Fruit fly (Drosophila melanogaster) whole organism, embryonic: ENCODE measurements around the gene CG2059.

Experiments
- ATbp ChIP-seq: fragments of 200-800 bp; sonication (Bioruptor generic); optimal IDR thresholded peaks from 2 replicates; lab custom pipeline; 2017; ENCODE audit warnings: missing biosample characterization, mild to moderate bottlenecking, missing genetic modification characterization, missing genetic modification reagents
- Aef1 ChIP-seq: fragments of 200-800 bp; sonication (Bioruptor generic); IDR thresholded peaks from 3 replicates; pipeline ENCODE4 v1.3.6; 2022; ENCODE audit warnings: missing biosample characterization, missing genetic modification characterization
- B-H2 ChIP-seq: fragments of 200-800 bp; sonication (Bioruptor generic); optimal IDR thresholded peaks from 2 replicates; lab custom pipeline; 2018; ENCODE audit warnings: missing biosample characterization, mild to moderate bottlenecking, missing genetic modification characterization
- CG10543 ChIP-seq: fragments of 200-800 bp; sonication (Bioruptor generic); optimal IDR thresholded peaks from 3 replicates; lab custom pipeline; 2017; ENCODE audit warnings: missing biosample characterization, mild to moderate bottlenecking, missing genetic modification characterization, moderate library complexity
- CG10654 ChIP-seq: fragments of 200-800 bp; sonication (Bioruptor generic); optimal IDR thresholded peaks from 2 replicates; lab custom pipeline; 2016; ENCODE audit warnings: missing biosample characterization, missing genetic modification characterization
- CG10979 ChIP-seq: fragments of 200-800 bp; sonication (Bioruptor generic); optimal IDR thresholded peaks from 2 replicates; lab custom pipeline; 2018; ENCODE audit warnings: missing biosample characterization, mild to moderate bottlenecking, missing genetic modification characterization, moderate library complexity
- CG11504 ChIP-seq: fragments of 200-800 bp; sonication (Bioruptor generic); optimal IDR thresholded peaks from 3 replicates; lab custom pipeline; 2019; ENCODE audit warnings: missing biosample characterization, mild to moderate bottlenecking, missing genetic modification characterization, moderate library complexity
- CG11723 ChIP-seq: fragments of 200-800 bp; sonication (Bioruptor generic); optimal IDR thresholded peaks from 2 replicates; lab custom pipeline; 2017; ENCODE audit warnings: missing biosample characterization, mild to moderate bottlenecking, missing genetic modification characterization
- CG12104 ChIP-seq: fragments of 200-800 bp; sonication (Bioruptor generic); optimal IDR thresholded peaks from 3 replicates; lab custom pipeline; 2016; ENCODE audit warnings: missing biosample characterization, missing genetic modification characterization
- CG12219 ChIP-seq: fragments of 200-800 bp; sonication (Bioruptor generic); optimal IDR thresholded peaks from 3 replicates; lab custom pipeline; 2018; ENCODE audit warnings: missing biosample characterization, mild to moderate bottlenecking, missing genetic modification characterization
- CG12391 ChIP-seq: fragments of 200-800 bp; sonication (Bioruptor generic); optimal IDR thresholded peaks from 3 replicates; lab custom pipeline; 2018; ENCODE audit warnings: missing biosample characterization, mild to moderate bottlenecking, missing genetic modification characterization, moderate library complexity
- CG12659 ChIP-seq: fragments of 200-800 bp; sonication (Bioruptor generic); optimal IDR thresholded peaks from 3 replicates; lab custom pipeline; 2017; ENCODE audit warnings: mild to moderate bottlenecking, missing biosample characterization, missing genetic modification reagents, missing genetic modification characterization
- CG13775 ChIP-seq: fragments of 200-800 bp; sonication (Bioruptor generic); optimal IDR thresholded peaks from 3 replicates; lab custom pipeline; 2017; ENCODE audit warnings: missing biosample characterization, mild to moderate bottlenecking, missing genetic modification characterization
- CG14710 ChIP-seq: fragments of 200-800 bp; sonication (Bioruptor generic); optimal IDR thresholded peaks from 3 replicates; lab custom pipeline; 2019; ENCODE audit warnings: missing biosample characterization, mild to moderate bottlenecking, missing genetic modification characterization, moderate library complexity
- CG15073 ChIP-seq: fragments of 200-800 bp; sonication (Bioruptor generic); optimal IDR thresholded peaks from 2 replicates; lab custom pipeline; 2016; ENCODE audit warnings: missing biosample characterization, missing genetic modification characterization
- CG15601 ChIP-seq: fragments of 200-800 bp; sonication (Bioruptor generic); optimal IDR thresholded peaks from 3 replicates; lab custom pipeline; 2019; ENCODE audit warnings: missing biosample characterization, mild to moderate bottlenecking, missing genetic modification characterization, moderate library complexity
- CG1647 ChIP-seq: fragments of 200-800 bp; sonication (Bioruptor generic); optimal IDR thresholded peaks from 3 replicates; lab custom pipeline; 2016; ENCODE audit warnings: missing biosample characterization, missing genetic modification characterization
- CG17328 ChIP-seq: fragments of 200-800 bp; sonication (Bioruptor generic); IDR thresholded peaks from 2 replicates; pipeline ENCODE4 v1.3.6; 2022; ENCODE audit warnings: missing biosample characterization, missing genetic modification characterization
- CG17359 ChIP-seq: fragments of 200-800 bp; sonication (Bioruptor generic); optimal IDR thresholded peaks from 3 replicates; lab custom pipeline; 2018; ENCODE audit warnings: missing biosample characterization, mild to moderate bottlenecking, missing genetic modification characterization, moderate library complexity
- CG3838 ChIP-seq: fragments of 200-800 bp; sonication (Bioruptor generic); optimal IDR thresholded peaks from 3 replicates; lab custom pipeline; 2016; ENCODE audit warnings: missing biosample characterization, missing genetic modification characterization
- CG3847 ChIP-seq: fragments of 200-800 bp; sonication (Bioruptor generic); IDR thresholded peaks from 2 replicates; pipeline ENCODE4 v1.3.6; 2022; ENCODE audit warnings: missing biosample characterization, missing genetic modification characterization
- CG3995 ChIP-seq: fragments of 200-800 bp; sonication (Bioruptor generic); optimal IDR thresholded peaks from 3 replicates; lab custom pipeline; 2016; ENCODE audit warnings: missing biosample characterization, missing genetic modification characterization
- CG42726 ChIP-seq: fragments of 200-800 bp; sonication (Bioruptor generic); IDR thresholded peaks from 2 replicates; pipeline ENCODE4 v1.3.6; 2022; ENCODE audit warnings: missing biosample characterization, missing genetic modification characterization; ENCODE audit not compliant: partially characterized antibody
- CG5953 ChIP-seq: fragments of 200-800 bp; sonication (Bioruptor generic); IDR thresholded peaks from 2 replicates; pipeline ENCODE4 v1.3.6; 2022; ENCODE audit warnings: missing biosample characterization, missing genetic modification characterization
- CG6654 ChIP-seq: fragments of 200-800 bp; sonication (Bioruptor generic); optimal IDR thresholded peaks from 2 replicates; lab custom pipeline; 2017; ENCODE audit warnings: missing biosample characterization, mild to moderate bottlenecking, missing genetic modification characterization
- CG7745 ChIP-seq: fragments of 200-800 bp; sonication (Bioruptor generic); optimal IDR thresholded peaks from 2 replicates; lab custom pipeline; 2018; ENCODE audit warnings: missing biosample characterization, mild to moderate bottlenecking, missing genetic modification characterization, moderate library complexity
- CG8089 ChIP-seq: fragments of 200-800 bp; sonication (Bioruptor generic); optimal IDR thresholded peaks from 3 replicates; lab custom pipeline; 2016; ENCODE audit warnings: missing biosample characterization, missing genetic modification characterization
- Doc2 ChIP-seq: fragments of 200-800 bp; sonication (Bioruptor generic); IDR thresholded peaks from 2 replicates; pipeline ENCODE4 v1.3.6; 2022; ENCODE audit warnings: missing biosample characterization, missing genetic modification characterization
- Dp ChIP-seq: fragments of 200-800 bp; sonication (Bioruptor generic); optimal IDR thresholded peaks from 2 replicates; lab custom pipeline; 2018; ENCODE audit warnings: missing biosample characterization, mild to moderate bottlenecking, missing genetic modification characterization, moderate library complexity
- HLH4C ChIP-seq: fragments of 200-800 bp; sonication (Bioruptor generic); IDR thresholded peaks from 3 replicates; pipeline ENCODE4 v1.3.6; 2022; ENCODE audit warnings: missing biosample characterization, missing genetic modification characterization; ENCODE audit not compliant: partially characterized antibody
- HLH54F ChIP-seq: fragments of 200-800 bp; sonication (Bioruptor generic); optimal IDR thresholded peaks from 3 replicates; lab custom pipeline; 2016; ENCODE audit warnings: missing biosample characterization, missing genetic modification characterization
- Hr3 ChIP-seq: fragments of 200-800 bp; sonication (Bioruptor generic); optimal IDR thresholded peaks from 3 replicates; lab custom pipeline; 2016; ENCODE audit warnings: missing biosample characterization, missing genetic modification characterization
- NC2β ChIP-seq: fragments of 200-800 bp; sonication (Bioruptor generic); optimal IDR thresholded peaks from 2 replicates; lab custom pipeline; 2016; ENCODE audit warnings: missing biosample characterization, missing genetic modification characterization
- NK7.1 ChIP-seq: fragments of 200-800 bp; sonication (Bioruptor generic); optimal IDR thresholded peaks from 3 replicates; lab custom pipeline; 2016; ENCODE audit warnings: missing biosample characterization, missing genetic modification characterization
- Six4 ChIP-seq: fragments of 200-800 bp; sonication (Bioruptor generic); optimal IDR thresholded peaks from 2 replicates; lab custom pipeline; 2016; ENCODE audit warnings: missing biosample characterization, missing genetic modification characterization
- Ssrp ChIP-seq: fragments of 200-800 bp; sonication (Bioruptor generic); optimal IDR thresholded peaks from 2 replicates; lab custom pipeline; 2018; ENCODE audit warnings: missing biosample characterization, mild to moderate bottlenecking, missing genetic modification characterization, moderate library complexity
- Stat92E ChIP-seq, 3 experiments: fragments of >200 bp in 2 of 3; fragments of 200-800 bp in 1 of 3; sonication (Bioruptor generic) in 1 of 3; optimal IDR thresholded peaks; 2 replicates each; lab custom pipeline; 2017 to 2019; ENCODE audit warnings: missing biosample characterization in 3 of 3, missing genetic modification characterization in 3 of 3, mild to moderate bottlenecking in 1 of 3, moderate library complexity in 1 of 3
- TFAM ChIP-seq: fragments of 200-800 bp; sonication (Bioruptor generic); optimal IDR thresholded peaks from 2 replicates; lab custom pipeline; 2017; ENCODE audit warnings: missing biosample characterization, missing genetic modification characterization, inconsistent platforms
- ase ChIP-seq: fragments of 200-800 bp; sonication (Bioruptor generic); IDR thresholded peaks from 3 replicates; pipeline ENCODE4 v1.3.6; 2022; ENCODE audit warnings: missing biosample characterization, missing genetic modification characterization
- btn ChIP-seq: fragments of 200-800 bp; sonication (Bioruptor generic); optimal IDR thresholded peaks from 2 replicates; lab custom pipeline; 2016; ENCODE audit warnings: missing biosample characterization, missing genetic modification characterization
- cad ChIP-seq: fragments of >200 bp; optimal IDR thresholded peaks from 2 replicates; lab custom pipeline; 2017; ENCODE audit warnings: missing biosample characterization, missing genetic modification characterization
- cas ChIP-seq: fragments of 200-800 bp; sonication (Bioruptor generic); IDR thresholded peaks from 2 replicates; pipeline ENCODE4 v1.3.6; 2022; ENCODE audit warnings: missing biosample characterization, missing genetic modification characterization
- dati ChIP-seq: fragments of 200-800 bp; sonication (Bioruptor generic); IDR thresholded peaks from 2 replicates; pipeline ENCODE4 v1.3.6; 2022; ENCODE audit warnings: missing biosample characterization, missing genetic modification characterization
- ems ChIP-seq: fragments of 200-800 bp; sonication (Bioruptor generic); optimal IDR thresholded peaks from 3 replicates; lab custom pipeline; 2016; ENCODE audit warnings: missing biosample characterization, missing genetic modification characterization
- gce ChIP-seq: fragments of 200-800 bp; sonication (Bioruptor generic); IDR thresholded peaks from 3 replicates; pipeline ENCODE4 v1.3.6; 2022; ENCODE audit warnings: missing biosample characterization, missing genetic modification characterization
- salm ChIP-seq: fragments of 200-800 bp; sonication (Bioruptor generic); optimal IDR thresholded peaks from 2 replicates; lab custom pipeline; 2018; ENCODE audit warnings: missing biosample characterization, mild to moderate bottlenecking, missing genetic modification characterization
- shn ChIP-seq: fragments of 200-800 bp; sonication (Bioruptor generic); optimal IDR thresholded peaks from 3 replicates; lab custom pipeline; 2016; ENCODE audit warnings: missing biosample characterization, missing genetic modification characterization
- stc ChIP-seq: fragments of 200-800 bp; sonication (Bioruptor generic); IDR thresholded peaks from 2 replicates; pipeline ENCODE4 v1.3.6; 2022; ENCODE audit warnings: missing biosample characterization, missing genetic modification characterization
- tin ChIP-seq: fragments of 200-800 bp; sonication (Bioruptor generic); optimal IDR thresholded peaks from 3 replicates; lab custom pipeline; 2016; ENCODE audit warnings: missing biosample characterization, missing genetic modification characterization

CG2059 gene

dm6 chrX:7336121-7336961, 50.2 kb downstream of the CG2059 start (continued):
- TF ChIP-seq CG6654 (GFP tag; lab: Kevin White, UChicago) (peak; percentile 97), tin (GFP tag; lab: Kevin White, UChicago) (peak; percentile 91), dati (GFP tag; lab: Robert Waterston, UW) (peak; percentile 72), Dp (GFP tag; lab: Kevin White, UChicago) (no peak), CG3995 (GFP tag; lab: Kevin White, UChicago) (peak; percentile 15), Aef1 (GFP tag; lab: Robert Waterston, UW) (peak; percentile 81), CG42726 (no peak), btn (GFP tag; lab: Kevin White, UChicago) (peak; percentile 89), NC2β (GFP tag; lab: Kevin White, UChicago) (peak; percentile 94), CG15601 (tag; lab: Kevin White, UChicago) (peak; percentile 91), ems (GFP tag; lab: Kevin White, UChicago) (peak; percentile 88), CG8089 (GFP tag; lab: Kevin White, UChicago) (peak; percentile 91), CG17359 (tag; lab: Kevin White, UChicago) (peak; percentile 94), gce (peak; percentile 81; the same call in 2 of the 3 replicates), B-H2 (GFP tag; lab: Kevin White, UChicago) (peak; percentile 20), CG10543 (GFP tag; lab: Kevin White, UChicago) (peak; percentile 36), shn (GFP tag; lab: Kevin White, UChicago) (peak; percentile 89), Doc2 (no peak), cas (no peak), CG5953 (peak; percentile 71), CG13775 (GFP tag; lab: Kevin White, UChicago) (peak; percentile 82), CG12104 (GFP tag; lab: Kevin White, UChicago) (peak; percentile 76), CG10979 (tag; lab: Kevin White, UChicago) (peak; percentile 96), CG14710 (tag; lab: Kevin White, UChicago) (peak; percentile 94), CG3838 (peak; percentile 68), CG12659 (GFP tag; lab: Kevin White, UChicago) (peak; percentile 91), ATbp (GFP tag; lab: Kevin White, UChicago) (peak; percentile 94), Stat92E (GFP tag; optimal IDR thresholded peaks at IDR 0.05; lab: Kevin White, UChicago) (peak in 1 of 3 experiments; percentile 87), stc (peak; percentile 88), salm (tag; lab: Kevin White, UChicago) (peak; percentile 91), CG15073 (GFP tag; lab: Kevin White, UChicago) (peak; percentile 69), CG7745 (tag; lab: Kevin White, UChicago) (peak; percentile 69), CG12219 (peak; percentile 96), CG12391 (tag; lab: Kevin White, UChicago) (peak; percentile 95), ase (GFP tag; lab: Robert Waterston, UW) (peak; percentile 84), CG11723 (GFP tag; lab: Kevin White, UChicago) (peak; percentile 86), CG11504 (tag; lab: Kevin White, UChicago) (peak; percentile 94), HLH54F (GFP tag; lab: Kevin White, UChicago) (peak; percentile 80), CG17328 (GFP tag; lab: Robert Waterston, UW) (peak; percentile 91), CG3847 (GFP tag; lab: Robert Waterston, UW) (peak; percentile 79), Six4 (GFP tag; lab: Kevin White, UChicago) (peak; percentile 88), CG1647 (peak; percentile 83), CG10654 (GFP tag; lab: Kevin White, UChicago) (peak; percentile 89), Hr3 (GFP tag; lab: Kevin White, UChicago) (peak; percentile 91), cad (GFP tag; lab: Kevin White, UChicago) (peak; percentile 41), HLH4C (GFP tag; lab: Robert Waterston, UW) (no peak), Ssrp (tag; lab: Kevin White, UChicago) (peak; percentile 93), NK7.1 (GFP tag; lab: Kevin White, UChicago) (peak; percentile 49), TFAM (peak; percentile 67)
